Worm (Caenorhabditis elegans) whole organism, L4 larva: ENCODE results near the gene T05C3.6.

Experiments
- F10B5.3 ChIP-seq: sonication (generic microtip); optimal IDR thresholded peaks from 2 replicates; lab custom pipeline; 2016; ENCODE audit warnings: mild to moderate bottlenecking, missing genetic modification characterization, missing compliant biosample characterization
- T20F7.1 ChIP-seq: fragments of 200-800 bp; sonication (Bioruptor generic); optimal IDR thresholded peaks from 2 replicates; lab custom pipeline; 2018; ENCODE audit warnings: mild to moderate bottlenecking, missing genetic modification characterization, missing compliant biosample characterization
- Y48G9A.11 ChIP-seq: fragments of 200-800 bp; sonication (Bioruptor generic); IDR thresholded peaks from 2 replicates; pipeline ENCODE4 v1.3.6; 2022; ENCODE audit warnings: missing genetic modification reagents, missing genetic modification characterization, missing compliant biosample characterization
- Y5F2A.4 ChIP-seq: fragments of 200-800 bp; sonication (Bioruptor generic); optimal IDR thresholded peaks from 2 replicates; lab custom pipeline; 2018; ENCODE audit warnings: mild to moderate bottlenecking, missing genetic modification characterization, missing compliant biosample characterization
- ZK337.2 ChIP-seq: fragments of 200-800 bp; sonication (Bioruptor generic); IDR thresholded peaks from 2 replicates; pipeline ENCODE4 v1.3.6; 2022; ENCODE audit warnings: missing genetic modification reagents, missing genetic modification characterization, missing compliant biosample characterization
- aha-1 ChIP-seq: fragments of 150-350 bp; peaks from one replicate; lab custom pipeline; 2014; ENCODE audit warnings: missing biosample characterization, missing genetic modification characterization
- ceh-82 ChIP-seq: sonication (generic microtip); optimal IDR thresholded peaks from 2 replicates; lab custom pipeline; 2017; ENCODE audit warnings: missing biosample characterization, missing genetic modification characterization
- cey-2 ChIP-seq: sonication (generic microtip); optimal IDR thresholded peaks from 3 replicates; lab custom pipeline; 2017; ENCODE audit warnings: missing genetic modification characterization, mild to moderate bottlenecking, missing compliant biosample characterization, antibody characterized with exemption, borderline replicate concordance; ENCODE audit not compliant: insufficient read depth
- daf-12 ChIP-seq: fragments of 150-350 bp; optimal IDR thresholded peaks from 2 replicates; lab custom pipeline; 2014; ENCODE audit warnings: missing biosample characterization, missing genetic modification reagents, missing genetic modification characterization
- daf-16 ChIP-seq, 3 experiments: sonication (generic microtip); optimal IDR thresholded peaks; 2 replicates each; lab custom pipeline; 2016 to 2017; ENCODE audit warnings: missing genetic modification characterization in 3 of 3, missing genetic modification reagents in 3 of 3, mild to moderate bottlenecking in 2 of 3, missing compliant biosample characterization in 2 of 3, missing biosample characterization in 1 of 3, moderate library complexity in 1 of 3
- daf-19 ChIP-seq: fragments of 200-800 bp; sonication (Bioruptor generic); conservative IDR thresholded peaks from 2 replicates; pipeline ENCODE4 v1.3.6; 2022; ENCODE audit warnings: missing genetic modification characterization, missing compliant biosample characterization
- dmd-6 ChIP-seq: fragments of 200-800 bp; sonication (Bioruptor generic); IDR thresholded peaks from 2 replicates; pipeline ENCODE4 v1.3.6; 2022; ENCODE audit warnings: missing genetic modification reagents, missing genetic modification characterization, missing compliant biosample characterization
- dve-1 ChIP-seq: sonication (generic microtip); optimal IDR thresholded peaks from 2 replicates; lab custom pipeline; 2017; ENCODE audit warnings: antibody characterized with exemption, mild to moderate bottlenecking, missing genetic modification characterization, missing compliant biosample characterization; ENCODE audit not compliant: insufficient read depth
- egl-27 ChIP-seq: sonication (generic microtip); optimal IDR thresholded peaks from 3 replicates; lab custom pipeline; 2017; ENCODE audit warnings: missing biosample characterization, missing genetic modification reagents, missing genetic modification characterization
- fkh-10 ChIP-seq: fragments of 150-350 bp; optimal IDR thresholded peaks from 2 replicates; lab custom pipeline; 2014; ENCODE audit warnings: missing biosample characterization, missing genetic modification reagents, missing genetic modification characterization
- hif-1 ChIP-seq, 2 experiments: sonication (generic microtip); optimal IDR thresholded peaks; 2 replicates each; lab custom pipeline; 2016 to 2017; ENCODE audit warnings: missing compliant biosample characterization in 2 of 2, missing genetic modification characterization in 2 of 2, missing genetic modification reagents in 2 of 2, missing genotype in 2 of 2, mild to moderate bottlenecking in 1 of 2
- hlh-11 ChIP-seq: fragments of 200-800 bp; sonication (Bioruptor generic); optimal IDR thresholded peaks from 2 replicates; lab custom pipeline; 2018; ENCODE audit warnings: mild to moderate bottlenecking, missing genetic modification characterization, missing compliant biosample characterization
- hmg-1.1 ChIP-seq: fragments of 200-800 bp; sonication (Bioruptor generic); IDR thresholded peaks from 2 replicates; pipeline ENCODE4 v1.3.6; 2022; ENCODE audit warnings: missing genetic modification reagents, missing genetic modification characterization, missing compliant biosample characterization
- lim-7 ChIP-seq: fragments of 200-800 bp; sonication (Bioruptor generic); IDR thresholded peaks from 2 replicates; pipeline ENCODE4 v1.3.6; 2022; ENCODE audit warnings: missing genetic modification characterization, missing compliant biosample characterization
- lin-15B ChIP-seq: fragments of 150-350 bp; sonication (generic microtip); optimal IDR thresholded peaks from 3 replicates; lab custom pipeline; 2014; ENCODE audit warnings: missing biosample characterization, missing genetic modification characterization
- lin-38 ChIP-seq: fragments of 200-800 bp; sonication (Bioruptor generic); IDR thresholded peaks from 2 replicates; pipeline ENCODE4 v1.3.6; 2022; ENCODE audit warnings: missing genetic modification reagents, missing genetic modification characterization, missing compliant biosample characterization
- lir-3 ChIP-seq: sonication (generic microtip); optimal IDR thresholded peaks from 2 replicates; lab custom pipeline; 2016; ENCODE audit warnings: mild to moderate bottlenecking, missing genetic modification characterization, missing compliant biosample characterization
- madf-5 ChIP-seq, 2 experiments: fragments of 200-800 bp; sonication (Bioruptor generic); IDR thresholded peaks; 2 replicates each; pipeline ENCODE4 v1.3.6; 2022; ENCODE audit warnings: missing compliant biosample characterization in 2 of 2, missing genetic modification characterization in 2 of 2
- madf-9 ChIP-seq: fragments of 200-800 bp; sonication (Bioruptor generic); conservative IDR thresholded peaks from 2 replicates; pipeline ENCODE4 v1.3.6; 2022; ENCODE audit warnings: missing genetic modification reagents, missing genetic modification characterization, missing compliant biosample characterization
- mdt-29 ChIP-seq: fragments of 200-800 bp; sonication (Bioruptor generic); IDR thresholded peaks from 2 replicates; pipeline ENCODE4 v1.3.6; 2022; ENCODE audit warnings: missing genetic modification reagents, missing genetic modification characterization, missing compliant biosample characterization
- nhr-25 ChIP-seq: sonication (generic microtip); optimal IDR thresholded peaks from 2 replicates; lab custom pipeline; 2017; ENCODE audit warnings: missing genetic modification characterization, mild to moderate bottlenecking, missing compliant biosample characterization, antibody characterized with exemption, moderate library complexity, borderline replicate concordance; ENCODE audit not compliant: insufficient read depth
- nhr-28 ChIP-seq: fragments of 150-350 bp; optimal IDR thresholded peaks from 2 replicates; lab custom pipeline; 2014; ENCODE audit warnings: missing biosample characterization, missing genetic modification characterization
- nhr-76 ChIP-seq: fragments of 150-350 bp; optimal IDR thresholded peaks from 2 replicates; lab custom pipeline; 2014; ENCODE audit warnings: missing biosample characterization, missing genetic modification characterization
- nhr-77 ChIP-seq: fragments of 150-350 bp; optimal IDR thresholded peaks from 2 replicates; lab custom pipeline; 2014; ENCODE audit warnings: missing biosample characterization, missing genetic modification characterization
- saeg-2 ChIP-seq: fragments of 200-800 bp; sonication (Bioruptor generic); IDR thresholded peaks from 2 replicates; pipeline ENCODE4 v1.3.6; 2022; ENCODE audit warnings: missing genetic modification reagents, missing genetic modification characterization, missing compliant biosample characterization
- set-16 ChIP-seq: fragments of 200-800 bp; sonication (Bioruptor generic); IDR thresholded peaks from 2 replicates; pipeline ENCODE4 v1.3.6; 2022; ENCODE audit warnings: missing genetic modification reagents, missing genetic modification characterization, missing compliant biosample characterization
- snpc-1.2 ChIP-seq: fragments of 200-800 bp; sonication (Bioruptor generic); IDR thresholded peaks from 2 replicates; pipeline ENCODE4 v1.3.6; 2022; ENCODE audit warnings: missing genetic modification reagents, missing genetic modification characterization, missing compliant biosample characterization
- snpc-4 ChIP-seq: fragments of 150-350 bp; optimal IDR thresholded peaks from 2 replicates; lab custom pipeline; 2014; ENCODE audit warnings: missing biosample characterization, missing genetic modification characterization
- unc-62 ChIP-seq, 3 experiments: fragments of 150-350 bp in 1 of 3; sonication (generic microtip); optimal IDR thresholded peaks in 2 of 3; peaks in 1 of 3; 1 replicate in 1 of 3; 2 replicates in 2 of 3; lab custom pipeline; 2014 to 2017; ENCODE audit warnings: missing biosample characterization in 3 of 3, missing genetic modification characterization in 3 of 3, missing genetic modification reagents in 3 of 3, missing genotype in 1 of 3
- vab-7 ChIP-seq: fragments of 200-800 bp; sonication (Bioruptor generic); IDR thresholded peaks from 2 replicates; pipeline ENCODE4 v1.3.6; 2022; ENCODE audit warnings: missing genetic modification reagents, missing genetic modification characterization, missing compliant biosample characterization
- zfp-3 ChIP-seq: fragments of 200-800 bp; sonication (Bioruptor generic); conservative IDR thresholded peaks from 2 replicates; pipeline ENCODE4 v1.3.6; 2022; ENCODE audit warnings: missing genetic modification reagents, missing genetic modification characterization, missing compliant biosample characterization
- zip-2 ChIP-seq: fragments of 150-350 bp; optimal IDR thresholded peaks from 2 replicates; lab custom pipeline; 2014; ENCODE audit warnings: missing biosample characterization, missing genetic modification characterization

T05C3.6 gene

DNA sequence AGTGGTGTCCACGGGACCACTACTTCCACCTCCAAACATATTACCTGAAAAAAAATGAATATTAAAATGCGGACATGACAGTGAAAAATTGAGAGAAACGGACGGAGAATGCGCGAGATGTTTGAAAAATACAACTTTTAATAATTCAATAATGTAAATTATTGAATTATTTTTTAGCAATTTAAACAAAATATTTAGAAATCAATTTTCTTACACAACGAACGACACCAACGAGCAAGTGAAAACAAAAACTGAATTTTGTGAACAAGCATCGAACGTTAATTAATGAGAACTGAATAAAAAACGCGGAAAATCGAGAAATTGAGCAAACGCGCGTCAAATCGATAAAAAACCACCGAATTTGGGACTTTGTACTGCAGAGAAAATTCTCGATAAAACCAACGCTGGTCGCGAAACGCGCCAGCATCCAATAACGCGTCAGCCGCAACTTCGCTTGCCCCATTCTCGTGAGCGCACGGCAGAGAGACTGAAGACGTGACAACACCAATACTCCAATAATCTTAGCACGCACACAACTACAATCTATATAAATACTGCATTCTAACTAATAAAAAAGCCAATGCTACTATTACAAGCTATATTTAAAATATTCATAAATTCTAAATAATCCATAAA lies 14.7 kb downstream of the T05C3.6 start, which contains the start of the genes dnj-19 and nhr-47 (continued):
- TF ChIP-seq vab-7, result peak; percentile 63
- TF ChIP-seq nhr-25, result peak; percentile 76
- peak; percentile 75 for TF ChIP-seq F10B5.3 (tag; lab: Kevin White, UChicago)
- peak; percentile 56 for TF ChIP-seq zip-2
- no peak for TF ChIP-seq cey-2 (tag; lab: Kevin White, UChicago)
- TF ChIP-seq nhr-76 (tag; lab: Kevin White, UChicago), result no peak
- TF ChIP-seq snpc-4 (tag; lab: Kevin White, UChicago), result no peak
- peak; percentile 95 for TF ChIP-seq hmg-1.1 (GFP tag; lab: Robert Waterston, UW)
- TF ChIP-seq daf-19 (GFP tag; lab: Robert Waterston, UW), result no peak
- no peak for TF ChIP-seq lin-15B (tag; lab: Kevin White, UChicago)
- no peak for TF ChIP-seq lim-7 (GFP tag; lab: Robert Waterston, UW)
- TF ChIP-seq Y48G9A.11 (GFP tag; lab: Robert Waterston, UW), result peak; percentile 45; the same call in 1 of the 2 replicates
- peak; percentile 88 for TF ChIP-seq zfp-3
- peak; percentile 88 for TF ChIP-seq T20F7.1 (GFP tag; lab: Kevin White, UChicago)
- peak; percentile 58 for TF ChIP-seq Y5F2A.4 (GFP tag; lab: Kevin White, UChicago)
- no peak for TF ChIP-seq egl-27 (tag; lab: Kevin White, UChicago)
- peak; percentile 59 for TF ChIP-seq fkh-10 (GFP tag; lab: Kevin White, UChicago)
- TF ChIP-seq snpc-1.2 (GFP tag; lab: Robert Waterston, UW), result peak; percentile 50; the same call in 1 of the 2 replicates
- peak; percentile 99 for TF ChIP-seq aha-1 (tag; lab: Kevin White, UChicago)
- peak; percentile 3 for TF ChIP-seq lir-3 (tag; lab: Kevin White, UChicago)
- peak; percentile 65 for TF ChIP-seq madf-9 (GFP tag; lab: Robert Waterston, UW)
- TF ChIP-seq ceh-82 (tag; lab: Kevin White, UChicago), result no peak
- peak; percentile 76 for TF ChIP-seq nhr-77 (tag; lab: Kevin White, UChicago)
- TF ChIP-seq ZK337.2 (GFP tag; lab: Robert Waterston, UW), result no peak
- TF ChIP-seq daf-12 (tag; lab: Kevin White, UChicago), result no peak
- peak; percentile 83 for TF ChIP-seq saeg-2 (GFP tag; lab: Robert Waterston, UW)
- peak; percentile 71 to 91 for TF ChIP-seq hif-1 (tag; optimal IDR thresholded peaks at IDR 0.05; lab: Kevin White, UChicago)
- peak; percentile 83 for TF ChIP-seq nhr-28

DNA sequence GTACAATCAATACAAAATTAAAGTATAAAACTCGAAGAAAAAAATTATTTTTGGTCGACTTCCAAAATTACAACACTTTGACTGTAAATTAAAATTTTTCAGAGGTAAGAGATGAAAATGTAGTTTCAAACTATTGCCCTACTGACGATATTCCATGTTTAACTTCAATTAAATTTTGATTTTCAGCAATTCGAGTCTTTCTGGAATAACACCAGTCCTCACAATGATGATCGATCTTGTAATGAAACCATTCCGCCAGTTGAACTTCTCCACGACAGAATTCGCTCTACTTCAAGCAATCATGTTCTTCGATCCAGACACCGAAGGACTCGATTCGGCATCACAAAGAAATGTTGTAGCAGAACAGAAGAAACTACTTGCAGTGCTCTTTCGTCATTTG lies 18.9 kb downstream of the T05C3.6 start:
- TF ChIP-seq hlh-11 (tag; lab: Kevin White, UChicago), result no peak
- peak in 1 of 2 experiments; percentile 94 for TF ChIP-seq unc-62 (GFP tag; optimal IDR thresholded peaks at IDR 0.05 in 1 of 2; lab: Kevin White, UChicago)
- no peak for TF ChIP-seq unc-62 (tag; optimal IDR thresholded peaks at IDR 0.05; lab: Kevin White, UChicago)

DNA sequence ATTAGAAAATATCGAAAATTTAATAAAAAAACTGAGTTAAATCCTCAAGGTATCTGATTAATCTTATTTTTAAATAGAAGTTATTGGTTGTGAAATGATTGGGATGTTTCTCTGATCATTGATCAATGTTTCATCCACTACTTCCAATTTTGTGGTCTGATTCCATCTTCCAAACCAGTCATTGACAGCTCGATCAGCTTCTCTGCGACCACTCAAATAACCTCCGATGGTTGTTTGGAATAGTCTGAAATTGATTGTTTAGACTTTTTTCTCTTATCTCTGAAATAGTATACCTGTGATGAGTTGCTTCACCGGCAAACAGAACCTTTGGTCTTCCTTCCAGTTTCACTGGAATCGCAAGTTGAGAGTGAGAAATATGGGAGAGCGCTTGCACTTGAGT lies 19.7 kb downstream of the T05C3.6 start:
- TF ChIP-seq dmd-6 (GFP tag; lab: Robert Waterston, UW) (peak; percentile 59), nhr-28 (no peak), dve-1 (tag; lab: Kevin White, UChicago) (peak; percentile 16), madf-5 (GFP tag; IDR thresholded peaks at IDR 0.05; lab: Robert Waterston, UW) (no peak), daf-16 (GFP tag; optimal IDR thresholded peaks at IDR 0.05; lab: Kevin White, UChicago) (no peak), daf-16 (tag; optimal IDR thresholded peaks at IDR 0.05; lab: Kevin White, UChicago) (peak; percentile 23), mdt-29 (GFP tag; lab: Robert Waterston, UW) (no peak), unc-62 (GFP tag; optimal IDR thresholded peaks at IDR 0.05 in 1 of 2; lab: Kevin White, UChicago) (peak in 1 of 2 experiments; percentile 94), unc-62 (tag; optimal IDR thresholded peaks at IDR 0.05; lab: Kevin White, UChicago) (no peak), set-16 (GFP tag; lab: Robert Waterston, UW) (no peak), lin-38 (peak; percentile 34)
